Worm (Caenorhabditis elegans) whole organism, L2 larva: Measurements from ENCODE around the gene irg-8.

Source experiments
- egl-27 ChIP-seq: sonication (generic microtip); optimal IDR thresholded peaks from 3 replicates; lab custom pipeline; 2017; ENCODE audit warnings: missing biosample characterization, missing genetic modification reagents, missing genetic modification characterization
- lsy-2 ChIP-seq, 2 experiments: fragments of 150-350 bp in 1 of 2; sonication (generic microtip) in 1 of 2; optimal IDR thresholded peaks; 2 replicates each; lab custom pipeline; 2014 to 2017; ENCODE audit warnings: missing biosample characterization in 2 of 2, missing genetic modification characterization in 2 of 2
- ztf-4 ChIP-seq: fragments of 150-350 bp; optimal IDR thresholded peaks from 2 replicates; lab custom pipeline; 2014; ENCODE audit warnings: missing biosample characterization, missing genetic modification characterization

- no peak for TF ChIP-seq lsy-2 (tag; optimal IDR thresholded peaks at IDR 0.05; lab: Kevin White, UChicago)
- no peak for TF ChIP-seq ztf-4
- no peak for TF ChIP-seq egl-27 (tag; lab: Kevin White, UChicago)
Observed at ce11 chrV:449685-450084, 32.2 kb upstream of the irg-8 start, which contains the start of gene M02H5.8.
